Fruit fly (Drosophila melanogaster) whole organism, embryonic: ENCODE results near the gene RhoGDI.

Experiments used
- Atf3 ChIP-seq: fragments of 200-800 bp; sonication (Bioruptor generic); optimal IDR thresholded peaks from 3 replicates; lab custom pipeline; 2016; ENCODE audit warnings: missing biosample characterization, missing genetic modification characterization
- BtbVII ChIP-seq: fragments of 200-800 bp; sonication (Bioruptor generic); optimal IDR thresholded peaks from 3 replicates; lab custom pipeline; 2017; ENCODE audit warnings: missing biosample characterization, mild to moderate bottlenecking, missing genetic modification characterization
- Bteb2 ChIP-seq: fragments of 200-800 bp; sonication (Bioruptor generic); optimal IDR thresholded peaks from 2 replicates; lab custom pipeline; 2016; ENCODE audit warnings: missing biosample characterization, missing genetic modification characterization
- CG10147 ChIP-seq: fragments of 200-800 bp; sonication (Bioruptor generic); optimal IDR thresholded peaks from 2 replicates; lab custom pipeline; 2019; ENCODE audit warnings: missing biosample characterization, mild to moderate bottlenecking, missing genetic modification characterization, moderate library complexity
- CG11560 ChIP-seq: fragments of 200-800 bp; sonication (Bioruptor generic); IDR thresholded peaks from 3 replicates; pipeline ENCODE4 v1.3.6; 2022; ENCODE audit warnings: missing biosample characterization, missing genetic modification characterization
- CG11723 ChIP-seq: fragments of 200-800 bp; sonication (Bioruptor generic); optimal IDR thresholded peaks from 2 replicates; lab custom pipeline; 2017; ENCODE audit warnings: missing biosample characterization, mild to moderate bottlenecking, missing genetic modification characterization
- CG12104 ChIP-seq: fragments of 200-800 bp; sonication (Bioruptor generic); optimal IDR thresholded peaks from 3 replicates; lab custom pipeline; 2016; ENCODE audit warnings: missing biosample characterization, missing genetic modification characterization
- CG12299 ChIP-seq: fragments of 200-800 bp; sonication (Bioruptor generic); optimal IDR thresholded peaks from 2 replicates; lab custom pipeline; 2018; ENCODE audit warnings: missing biosample characterization, mild to moderate bottlenecking, missing genetic modification characterization
- CG12744 ChIP-seq: fragments of 200-800 bp; sonication (Bioruptor generic); optimal IDR thresholded peaks from 2 replicates; lab custom pipeline; 2016; ENCODE audit warnings: missing biosample characterization, missing genetic modification characterization
- CG13624 ChIP-seq: fragments of 200-800 bp; sonication (Bioruptor generic); optimal IDR thresholded peaks from 2 replicates; lab custom pipeline; 2016; ENCODE audit warnings: missing biosample characterization, missing genetic modification characterization
- CG15011 ChIP-seq: fragments of 200-800 bp; sonication (Bioruptor generic); optimal IDR thresholded peaks from 3 replicates; lab custom pipeline; 2018; ENCODE audit warnings: missing biosample characterization, mild to moderate bottlenecking, missing genetic modification characterization
- CG15479 ChIP-seq: fragments of 200-800 bp; sonication (Bioruptor generic); optimal IDR thresholded peaks from 3 replicates; lab custom pipeline; 2019; ENCODE audit warnings: missing biosample characterization, mild to moderate bottlenecking, missing genetic modification characterization, moderate library complexity
- CG1602 ChIP-seq: fragments of 200-800 bp; sonication (Bioruptor generic); optimal IDR thresholded peaks from 3 replicates; lab custom pipeline; 2016; ENCODE audit warnings: missing biosample characterization, missing genetic modification characterization
- CG17385 ChIP-seq: fragments of 200-800 bp; sonication (Bioruptor generic); optimal IDR thresholded peaks from 3 replicates; lab custom pipeline; 2018; ENCODE audit warnings: missing biosample characterization, mild to moderate bottlenecking, missing genetic modification characterization
- CG17612 ChIP-seq: fragments of 200-800 bp; sonication (Bioruptor generic); IDR thresholded peaks from 2 replicates; pipeline ENCODE4 v1.3.6; 2022; ENCODE audit warnings: missing biosample characterization, missing genetic modification characterization
- CG18476 ChIP-seq: fragments of 200-800 bp; sonication (Bioruptor generic); optimal IDR thresholded peaks from 2 replicates; lab custom pipeline; 2016; ENCODE audit warnings: missing biosample characterization, mild to moderate bottlenecking, missing genetic modification characterization
- CG31224 ChIP-seq: fragments of 200-800 bp; sonication (Bioruptor generic); IDR thresholded peaks from 2 replicates; pipeline ENCODE4 v1.3.6; 2022; ENCODE audit warnings: missing biosample characterization, missing genetic modification characterization
- CG31388 ChIP-seq: fragments of 200-800 bp; sonication (Bioruptor generic); optimal IDR thresholded peaks from 2 replicates; lab custom pipeline; 2016; ENCODE audit warnings: missing biosample characterization, missing genetic modification characterization
- CG42726 ChIP-seq: fragments of 200-800 bp; sonication (Bioruptor generic); IDR thresholded peaks from 2 replicates; pipeline ENCODE4 v1.3.6; 2022; ENCODE audit warnings: missing biosample characterization, missing genetic modification characterization; ENCODE audit not compliant: partially characterized antibody
- CG4730 ChIP-seq: fragments of 200-800 bp; sonication (Bioruptor generic); IDR thresholded peaks from 2 replicates; pipeline ENCODE4 v1.3.6; 2022; ENCODE audit warnings: missing biosample characterization, missing genetic modification characterization
- CG7786 ChIP-seq: fragments of 200-800 bp; sonication (Bioruptor generic); optimal IDR thresholded peaks from 2 replicates; lab custom pipeline; 2016; ENCODE audit warnings: missing biosample characterization, missing genetic modification characterization
- CG8924 ChIP-seq: fragments of 200-800 bp; optimal IDR thresholded peaks from 3 replicates; lab custom pipeline; 2019; ENCODE audit warnings: missing biosample characterization, mild to moderate bottlenecking, missing genetic modification characterization, moderate library complexity
- CHES-1-like ChIP-seq: fragments of 200-800 bp; sonication (Bioruptor generic); optimal IDR thresholded peaks from 2 replicates; lab custom pipeline; 2016; ENCODE audit warnings: missing biosample characterization, missing genetic modification characterization
- CrebB ChIP-seq: fragments of 200-800 bp; sonication (Bioruptor generic); optimal IDR thresholded peaks from 3 replicates; lab custom pipeline; 2018; ENCODE audit warnings: missing biosample characterization, mild to moderate bottlenecking, missing genetic modification characterization
- D ChIP-seq, 2 experiments: fragments of 200-800 bp in 1 of 2; fragments of >200 bp in 1 of 2; sonication (Bioruptor generic) in 1 of 2; optimal IDR thresholded peaks; 2 replicates in 1 of 2; 3 replicates in 1 of 2; lab custom pipeline; 2017; ENCODE audit warnings: mild to moderate bottlenecking in 1 of 2, missing biosample characterization in 1 of 2, missing genetic modification characterization in 1 of 2, missing genetic modification reagents in 1 of 2
- D19A ChIP-seq: fragments of 200-800 bp; optimal IDR thresholded peaks from 3 replicates; lab custom pipeline; 2019; ENCODE audit warnings: missing biosample characterization, mild to moderate bottlenecking, missing genetic modification characterization, moderate library complexity
- Deaf1 ChIP-seq: fragments of 200-800 bp; optimal IDR thresholded peaks from 3 replicates; lab custom pipeline; 2019; ENCODE audit warnings: missing biosample characterization, mild to moderate bottlenecking, missing genetic modification characterization, moderate library complexity
- Ets97D ChIP-seq: fragments of 200-800 bp; sonication (Bioruptor generic); optimal IDR thresholded peaks from 3 replicates; lab custom pipeline; 2016; ENCODE audit warnings: missing biosample characterization, missing genetic modification characterization
- HLH54F ChIP-seq: fragments of 200-800 bp; sonication (Bioruptor generic); optimal IDR thresholded peaks from 3 replicates; lab custom pipeline; 2016; ENCODE audit warnings: missing biosample characterization, missing genetic modification characterization
- Hmx ChIP-seq: fragments of 200-800 bp; sonication (Bioruptor generic); optimal IDR thresholded peaks from 2 replicates; lab custom pipeline; 2016; ENCODE audit warnings: missing biosample characterization, missing genetic modification characterization
- MBD-R2 ChIP-seq: fragments of 200-800 bp; sonication (Bioruptor generic); IDR thresholded peaks from 2 replicates; pipeline ENCODE4 v1.3.6; 2022; ENCODE audit warnings: missing biosample characterization, missing genetic modification characterization
- Spps ChIP-seq: fragments of 200-800 bp; sonication (Bioruptor generic); optimal IDR thresholded peaks from 2 replicates; lab custom pipeline; 2018; ENCODE audit warnings: missing biosample characterization, mild to moderate bottlenecking, missing genetic modification characterization
- ac ChIP-seq: fragments of 200-800 bp; sonication (Bioruptor generic); optimal IDR thresholded peaks from 3 replicates; lab custom pipeline; 2017; ENCODE audit warnings: missing biosample characterization, mild to moderate bottlenecking, missing genetic modification characterization
- ash1 ChIP-seq: fragments of 200-800 bp; sonication (Bioruptor generic); optimal IDR thresholded peaks from 2 replicates; lab custom pipeline; 2018; ENCODE audit warnings: missing biosample characterization, mild to moderate bottlenecking, missing genetic modification characterization
- chif ChIP-seq, 2 experiments: fragments of 200-800 bp; sonication (Bioruptor generic); optimal IDR thresholded peaks; 3 replicates each; lab custom pipeline; 2016; ENCODE audit warnings: missing biosample characterization in 2 of 2, missing genetic modification characterization in 2 of 2
- crc ChIP-seq: fragments of 200-800 bp; sonication (Bioruptor generic); optimal IDR thresholded peaks from 2 replicates; lab custom pipeline; 2016; ENCODE audit warnings: missing biosample characterization, missing genetic modification characterization
- da ChIP-seq: fragments of 200-800 bp; sonication (Bioruptor generic); optimal IDR thresholded peaks from 2 replicates; lab custom pipeline; 2016; ENCODE audit warnings: missing biosample characterization, missing genetic modification characterization
- dpn ChIP-seq, 2 experiments: fragments of 200-800 bp; sonication (Bioruptor generic); optimal IDR thresholded peaks; 3 replicates each; lab custom pipeline; 2016; ENCODE audit warnings: missing biosample characterization in 2 of 2, missing genetic modification characterization in 2 of 2
- fd96Cb ChIP-seq: fragments of 200-800 bp; sonication (Bioruptor generic); optimal IDR thresholded peaks from 2 replicates; lab custom pipeline; 2018; ENCODE audit warnings: missing biosample characterization, mild to moderate bottlenecking, missing genetic modification characterization, moderate library complexity
- nerfin-2 ChIP-seq: fragments of 200-800 bp; sonication (Bioruptor generic); IDR thresholded peaks from 2 replicates; pipeline ENCODE4 v1.3.6; 2022; ENCODE audit warnings: missing biosample characterization, missing genetic modification characterization; ENCODE audit not compliant: partially characterized antibody
- oc ChIP-seq: fragments of 200-800 bp; sonication (Bioruptor generic); optimal IDR thresholded peaks from 2 replicates; lab custom pipeline; 2018; ENCODE audit warnings: missing biosample characterization, mild to moderate bottlenecking, missing genetic modification characterization, moderate library complexity
- odd ChIP-seq: fragments of 200-800 bp; sonication (Bioruptor generic); optimal IDR thresholded peaks from 2 replicates; lab custom pipeline; 2017; ENCODE audit warnings: missing biosample characterization, mild to moderate bottlenecking, missing genetic modification characterization
- peb ChIP-seq: fragments of 200-800 bp; sonication (Bioruptor generic); IDR thresholded peaks from 2 replicates; pipeline ENCODE4 v1.3.6; 2022; ENCODE audit warnings: missing biosample characterization, missing genetic modification characterization
- pum ChIP-seq: fragments of 200-800 bp; sonication (Bioruptor generic); optimal IDR thresholded peaks from 2 replicates; lab custom pipeline; 2016; ENCODE audit warnings: missing biosample characterization, missing genetic modification characterization
- scrt ChIP-seq: fragments of 200-800 bp; sonication (Bioruptor generic); optimal IDR thresholded peaks from 2 replicates; lab custom pipeline; 2018; ENCODE audit warnings: missing biosample characterization, mild to moderate bottlenecking, missing genetic modification characterization, moderate library complexity
- sens ChIP-seq: fragments of 200-800 bp; sonication (Bioruptor generic); peaks from one replicate; lab custom pipeline; 2016; ENCODE audit warnings: missing biosample characterization, missing genetic modification characterization
- sens-2 ChIP-seq: fragments of 200-800 bp; sonication (Bioruptor generic); IDR thresholded peaks from 2 replicates; pipeline ENCODE4 v1.3.6; 2022; ENCODE audit warnings: missing biosample characterization, missing genetic modification characterization
- sima ChIP-seq: fragments of 200-800 bp; sonication (Bioruptor generic); optimal IDR thresholded peaks from 2 replicates; lab custom pipeline; 2016; ENCODE audit warnings: missing biosample characterization, missing genetic modification characterization
- sr ChIP-seq: fragments of 200-800 bp; sonication (Bioruptor generic); IDR thresholded peaks from 3 replicates; pipeline ENCODE4 v1.3.6; 2022; ENCODE audit warnings: missing biosample characterization, missing genetic modification characterization
- usp ChIP-seq: fragments of >200 bp; optimal IDR thresholded peaks from 2 replicates; lab custom pipeline; 2017; ENCODE audit warnings: missing biosample characterization, missing genetic modification characterization

Gene RhoGDI

DNA sequence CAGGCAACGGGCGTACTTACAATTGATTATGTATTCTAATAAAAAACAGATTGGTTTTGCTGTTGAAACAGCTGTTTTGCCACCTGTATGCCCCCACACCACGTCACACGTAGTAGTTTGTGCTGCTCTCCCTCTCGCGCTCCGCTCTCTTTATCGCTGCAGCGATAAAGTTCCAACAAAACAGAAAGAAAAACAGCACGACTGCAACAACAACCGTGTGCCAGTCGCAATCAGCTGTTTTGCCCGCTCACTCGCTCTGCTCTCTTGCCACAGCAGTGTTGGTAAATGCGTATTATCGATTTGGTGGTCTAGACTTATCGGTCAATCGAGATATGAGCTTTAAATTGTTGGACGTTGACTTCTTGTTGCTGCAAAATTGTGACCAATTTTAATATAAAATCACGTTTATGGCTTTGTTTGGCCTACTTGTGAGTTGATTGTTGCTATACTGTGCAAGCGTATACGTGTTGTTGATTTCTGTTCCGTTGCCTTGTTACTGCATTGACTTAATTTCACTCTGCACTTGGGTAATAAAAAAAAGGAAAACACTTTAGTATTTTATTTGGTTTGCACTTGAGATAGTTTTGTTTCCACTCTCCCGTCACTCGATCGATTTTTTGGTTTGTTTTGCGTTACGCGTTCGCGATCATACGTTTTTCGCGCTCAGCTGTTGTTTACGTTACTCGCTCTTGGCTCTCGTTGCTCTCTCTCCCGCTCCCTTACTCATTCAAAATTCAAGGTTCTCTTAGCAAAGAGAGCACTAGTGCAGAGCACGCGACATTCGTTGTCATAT is 31.5 kb upstream of the RhoGDI start (continued):
- TF ChIP-seq D19A (tag; lab: Kevin White, UChicago) (no peak), Bteb2 (GFP tag; lab: Kevin White, UChicago) (peak; percentile 46), Deaf1 (tag; lab: Kevin White, UChicago) (no peak), CG17385 (GFP tag; lab: Kevin White, UChicago) (peak; percentile 26), da (GFP tag; lab: Kevin White, UChicago) (no peak), chif (GFP tag; optimal IDR thresholded peaks at IDR 0.05; lab: Kevin White, UChicago) (peak in 1 of 2 experiments; percentile 6), CHES-1-like (peak; percentile 28), sens (GFP tag; lab: Kevin White, UChicago) (peak; percentile 85), D (optimal IDR thresholded peaks at IDR 0.05; lab: Kevin White, UChicago) (peak; percentile 24), D (GFP tag; optimal IDR thresholded peaks at IDR 0.05; lab: Kevin White, UChicago) (no peak), CG18476 (peak; percentile 50), sens-2 (no peak), CG4730 (GFP tag; lab: Robert Waterston, UW) (no peak), Ets97D (peak; percentile 16), CG15479 (GFP tag; lab: Kevin White, UChicago) (no peak), nerfin-2 (no peak), CG10147 (GFP tag; lab: Kevin White, UChicago) (no peak), MBD-R2 (peak; percentile 30; the same call in 1 of the 2 replicates), odd (GFP tag; lab: Kevin White, UChicago) (no peak), Spps (tag; lab: Kevin White, UChicago) (no peak), dpn (GFP tag; optimal IDR thresholded peaks at IDR 0.05; lab: Kevin White, UChicago) (peak in 1 of 2 experiments; percentile 40), peb (GFP tag; lab: Robert Waterston, UW) (no peak), CG11723 (GFP tag; lab: Kevin White, UChicago) (no peak), scrt (no peak), CG12744 (GFP tag; lab: Kevin White, UChicago) (peak; percentile 27), ac (GFP tag; lab: Kevin White, UChicago) (no peak), CG8924 (no peak), usp (GFP tag; lab: Kevin White, UChicago) (no peak), CG12299 (tag; lab: Kevin White, UChicago) (no peak), CG42726 (0 out of 2 replicates have a peak, but pooled peaks have one; percentile 6), pum (peak; percentile 14), fd96Cb (tag; lab: Kevin White, UChicago) (no peak), CG12104 (GFP tag; lab: Kevin White, UChicago) (peak; percentile 20), CG13624 (GFP tag; lab: Kevin White, UChicago) (peak; percentile 49), HLH54F (GFP tag; lab: Kevin White, UChicago) (peak; percentile 3), sima (GFP tag; lab: Kevin White, UChicago) (no peak), CG15011 (GFP tag; lab: Kevin White, UChicago) (no peak), oc (tag; lab: Kevin White, UChicago) (no peak), CG1602 (GFP tag; lab: Kevin White, UChicago) (no peak), Hmx (GFP tag; lab: Kevin White, UChicago) (no peak), CrebB (tag; lab: Kevin White, UChicago) (no peak), sr (GFP tag; lab: Robert Waterston, UW) (no peak), CG7786 (GFP tag; lab: Kevin White, UChicago) (peak; percentile 21), Atf3 (GFP tag; lab: Kevin White, UChicago) (no peak), CG31388 (GFP tag; lab: Kevin White, UChicago) (no peak), crc (GFP tag; lab: Kevin White, UChicago) (no peak), CG11560 (no peak), CG17612 (GFP tag; lab: Robert Waterston, UW) (no peak), CG31224 (GFP tag; lab: Robert Waterston, UW) (no peak), ash1 (GFP tag; lab: Kevin White, UChicago) (no peak), BtbVII (GFP tag; lab: Kevin White, UChicago) (peak; percentile 10)
